Worm (Caenorhabditis elegans) whole organism, young adult: ENCODE results near the gene gcc-2.

ENCODE experiments used
- B0336.3 ChIP-seq: fragments of 200-800 bp; sonication (Bioruptor generic); IDR thresholded peaks from 2 replicates; pipeline ENCODE4 v1.3.6; 2022; ENCODE audit warnings: missing genetic modification characterization, missing compliant biosample characterization
- C06A6.2 ChIP-seq: fragments of 200-800 bp; sonication (Bioruptor generic); conservative IDR thresholded peaks from 2 replicates; pipeline ENCODE4 v1.3.6; 2022; ENCODE audit warnings: missing genetic modification characterization, missing compliant biosample characterization
- D2030.7 ChIP-seq: fragments of 200-800 bp; sonication (Bioruptor generic); IDR thresholded peaks from 2 replicates; pipeline ENCODE4 v1.3.6; 2022; ENCODE audit warnings: missing genetic modification reagents, missing genetic modification characterization, missing compliant biosample characterization
- F23B12.7 ChIP-seq: sonication (generic microtip); optimal IDR thresholded peaks from 2 replicates; lab custom pipeline; 2017; ENCODE audit warnings: missing genetic modification characterization, mild to moderate bottlenecking, missing compliant biosample characterization, antibody characterized with exemption, moderate library complexity; ENCODE audit not compliant: insufficient read depth
- F33H1.4 ChIP-seq: fragments of 200-800 bp; sonication (Bioruptor generic); IDR thresholded peaks from 2 replicates; pipeline ENCODE4 v1.3.6; 2022; ENCODE audit warnings: missing genetic modification reagents, missing genetic modification characterization, missing compliant biosample characterization
- F37B4.10 ChIP-seq: fragments of 200-800 bp; sonication (Bioruptor generic); IDR thresholded peaks from 2 replicates; pipeline ENCODE4 v1.3.6; 2022; ENCODE audit warnings: missing genetic modification characterization, missing compliant biosample characterization
- F52B5.7 ChIP-seq: sonication (generic microtip); optimal IDR thresholded peaks from 2 replicates; lab custom pipeline; 2016; ENCODE audit warnings: mild to moderate bottlenecking, missing genetic modification characterization, missing compliant biosample characterization
- F55B11.4 ChIP-seq: sonication (generic microtip); optimal IDR thresholded peaks from 2 replicates; lab custom pipeline; 2016; ENCODE audit warnings: missing compliant biosample characterization, missing genetic modification characterization, borderline replicate concordance; ENCODE audit not compliant: insufficient read depth
- F57A8.1 ChIP-seq: fragments of 200-800 bp; sonication (Bioruptor generic); optimal IDR thresholded peaks from 2 replicates; lab custom pipeline; 2018; ENCODE audit warnings: mild to moderate bottlenecking, missing genetic modification characterization, moderate library complexity, missing compliant biosample characterization
- T07F8.4 ChIP-seq: sonication (generic microtip); optimal IDR thresholded peaks from 2 replicates; lab custom pipeline; 2016; ENCODE audit warnings: mild to moderate bottlenecking, missing genetic modification characterization, moderate library complexity, missing compliant biosample characterization
- T26A5.8 ChIP-seq: sonication (generic microtip); optimal IDR thresholded peaks from 2 replicates; lab custom pipeline; 2016; ENCODE audit warnings: missing genetic modification characterization, missing compliant biosample characterization
- Y95B8A.8 ChIP-seq: fragments of 200-800 bp; sonication (Bioruptor generic); IDR thresholded peaks from 2 replicates; pipeline ENCODE4 v1.3.6; 2022; ENCODE audit warnings: missing genetic modification reagents, missing genetic modification characterization, missing compliant biosample characterization
- akir-1 ChIP-seq: fragments of 200-800 bp; sonication (Bioruptor generic); optimal IDR thresholded peaks from 2 replicates; lab custom pipeline; 2018; ENCODE audit warnings: mild to moderate bottlenecking, missing genetic modification characterization, moderate library complexity, missing compliant biosample characterization
- aptf-2 ChIP-seq: fragments of 200-800 bp; sonication (Bioruptor generic); conservative IDR thresholded peaks from 2 replicates; pipeline ENCODE4 v1.3.6; 2022; ENCODE audit warnings: missing genetic modification reagents, missing genetic modification characterization, missing compliant biosample characterization
- aptf-3 ChIP-seq: fragments of 200-800 bp; sonication (Bioruptor generic); IDR thresholded peaks from 2 replicates; pipeline ENCODE4 v1.3.6; 2022; ENCODE audit warnings: missing genetic modification characterization, missing compliant biosample characterization
- attf-3 ChIP-seq: fragments of 200-800 bp; sonication (Bioruptor generic); conservative IDR thresholded peaks from 2 replicates; pipeline ENCODE4 v1.3.6; 2022; ENCODE audit warnings: missing genetic modification reagents, missing genetic modification characterization, missing compliant biosample characterization
- bed-1 ChIP-seq: fragments of 200-800 bp; sonication (Bioruptor generic); IDR thresholded peaks from 2 replicates; pipeline ENCODE4 v1.3.6; 2022; ENCODE audit warnings: missing genetic modification reagents, missing genetic modification characterization, missing compliant biosample characterization
- cebp-2 ChIP-seq: fragments of 200-800 bp; sonication (Bioruptor generic); IDR thresholded peaks from 2 replicates; pipeline ENCODE4 v1.3.6; 2022; ENCODE audit warnings: missing genetic modification characterization, missing compliant biosample characterization
- ceh-91 ChIP-seq: fragments of 200-800 bp; sonication (Bioruptor generic); IDR thresholded peaks from 2 replicates; pipeline ENCODE4 v1.3.6; 2022; ENCODE audit warnings: missing genetic modification reagents, missing genetic modification characterization, missing compliant biosample characterization
- chd-7 ChIP-seq: sonication (generic microtip); optimal IDR thresholded peaks from 2 replicates; lab custom pipeline; 2016; ENCODE audit warnings: mild to moderate bottlenecking, missing genetic modification characterization, moderate library complexity, missing compliant biosample characterization
- die-1 ChIP-seq: sonication (generic microtip); optimal IDR thresholded peaks from 2 replicates; lab custom pipeline; 2016; ENCODE audit warnings: missing genotype, mild to moderate bottlenecking, missing genetic modification characterization, missing compliant biosample characterization
- dpff-1 ChIP-seq: sonication (generic microtip); optimal IDR thresholded peaks from 2 replicates; lab custom pipeline; 2017; ENCODE audit warnings: mild to moderate bottlenecking, missing genetic modification characterization, missing compliant biosample characterization
- dpl-1 ChIP-seq: fragments of 150-350 bp; optimal IDR thresholded peaks from 2 replicates; lab custom pipeline; 2014; ENCODE audit warnings: missing biosample characterization, missing genetic modification reagents, missing genetic modification characterization
- ets-4 ChIP-seq: fragments of 200-800 bp; sonication (Bioruptor generic); optimal IDR thresholded peaks from 2 replicates; lab custom pipeline; 2018; ENCODE audit warnings: mild to moderate bottlenecking, missing genetic modification characterization, missing compliant biosample characterization
- hmg-1.2 ChIP-seq: fragments of 200-800 bp; sonication (Bioruptor generic); IDR thresholded peaks from 2 replicates; pipeline ENCODE4 v1.3.6; 2022; ENCODE audit warnings: missing genetic modification reagents, missing genetic modification characterization, missing compliant biosample characterization
- hmg-20 ChIP-seq: fragments of 200-800 bp; sonication (Bioruptor generic); IDR thresholded peaks from 2 replicates; pipeline ENCODE4 v1.3.6; 2022; ENCODE audit warnings: missing genetic modification reagents, missing genetic modification characterization, missing compliant biosample characterization
- hrde-1 ChIP-seq: sonication (generic microtip); optimal IDR thresholded peaks from 2 replicates; lab custom pipeline; 2016; ENCODE audit warnings: missing genetic modification characterization, mild to moderate bottlenecking, missing compliant biosample characterization, moderate library complexity, missing genotype, missing genetic modification reagents, borderline replicate concordance
- let-526 ChIP-seq: fragments of 200-800 bp; sonication (Bioruptor generic); IDR thresholded peaks from 2 replicates; pipeline ENCODE4 v1.3.6; 2022; ENCODE audit warnings: missing genetic modification reagents, missing genetic modification characterization, missing compliant biosample characterization
- let-607 ChIP-seq, 2 experiments: fragments of 200-800 bp in 1 of 2; sonication (Bioruptor generic) in 1 of 2; sonication (generic microtip) in 1 of 2; optimal IDR thresholded peaks; 2 replicates each; lab custom pipeline; 2016 to 2018; ENCODE audit warnings: mild to moderate bottlenecking in 2 of 2, missing compliant biosample characterization in 2 of 2, missing genetic modification characterization in 2 of 2, moderate library complexity in 2 of 2, missing genotype in 1 of 2
- lin-54 ChIP-seq: fragments of 200-800 bp; sonication (Bioruptor generic); optimal IDR thresholded peaks from 2 replicates; lab custom pipeline; 2018; ENCODE audit warnings: mild to moderate bottlenecking, missing genetic modification characterization, missing compliant biosample characterization
- lir-1 ChIP-seq: fragments of 200-800 bp; sonication (Bioruptor generic); conservative IDR thresholded peaks from 2 replicates; pipeline ENCODE4 v1.3.6; 2022; ENCODE audit warnings: missing genetic modification reagents, missing genetic modification characterization, missing compliant biosample characterization
- lsy-27 ChIP-seq: sonication (generic microtip); optimal IDR thresholded peaks from 2 replicates; lab custom pipeline; 2017; ENCODE audit warnings: missing genetic modification characterization, mild to moderate bottlenecking, missing compliant biosample characterization, antibody characterized with exemption, missing genotype, borderline replicate concordance; ENCODE audit not compliant: insufficient read depth
- madf-3 ChIP-seq: fragments of 200-800 bp; sonication (Bioruptor generic); IDR thresholded peaks from 2 replicates; pipeline ENCODE4 v1.3.6; 2022; ENCODE audit warnings: missing genetic modification reagents, missing genetic modification characterization, missing compliant biosample characterization
- madf-6 ChIP-seq: fragments of 200-800 bp; sonication (Bioruptor generic); IDR thresholded peaks from 2 replicates; pipeline ENCODE4 v1.3.6; 2022; ENCODE audit warnings: missing genetic modification reagents, missing genetic modification characterization, missing compliant biosample characterization
- mes-4 ChIP-seq: sonication (generic microtip); optimal IDR thresholded peaks from 2 replicates; lab custom pipeline; 2016; ENCODE audit warnings: missing genotype, missing genetic modification characterization, missing compliant biosample characterization
- nfya-2 ChIP-seq: fragments of 200-800 bp; sonication (Bioruptor generic); IDR thresholded peaks from 2 replicates; pipeline ENCODE4 v1.3.6; 2022; ENCODE audit warnings: missing genetic modification reagents, missing genetic modification characterization, missing compliant biosample characterization
- nhr-120 ChIP-seq: fragments of 200-800 bp; sonication (Bioruptor generic); IDR thresholded peaks from 2 replicates; pipeline ENCODE4 v1.3.6; 2022; ENCODE audit warnings: missing genetic modification characterization, missing compliant biosample characterization
- nhr-90 ChIP-seq: sonication (generic microtip); optimal IDR thresholded peaks from 2 replicates; lab custom pipeline; 2016; ENCODE audit warnings: missing genotype, mild to moderate bottlenecking, missing genetic modification characterization, missing compliant biosample characterization
- pha-4 ChIP-seq: fragments of 150-350 bp; sonication (generic microtip); optimal IDR thresholded peaks from 2 replicates; lab custom pipeline; 2014; ENCODE audit warnings: missing biosample characterization, missing genetic modification reagents, missing genetic modification characterization
- rec-8 ChIP-seq, 2 experiments: sonication (generic microtip); optimal IDR thresholded peaks; 2 replicates each; lab custom pipeline; 2016; ENCODE audit warnings: mild to moderate bottlenecking in 2 of 2, missing genetic modification characterization in 2 of 2, missing genetic modification reagents in 2 of 2, missing genotype in 2 of 2, missing biosample characterization in 1 of 2, missing compliant biosample characterization in 1 of 2, moderate library complexity in 1 of 2
- repo-1 ChIP-seq: sonication (generic microtip); optimal IDR thresholded peaks from 2 replicates; lab custom pipeline; 2017; ENCODE audit warnings: mild to moderate bottlenecking, missing genetic modification characterization, missing compliant biosample characterization
- rpc-1 ChIP-seq, 2 experiments: fragments of 150-350 bp in 1 of 2; sonication (generic microtip) in 1 of 2; optimal IDR thresholded peaks; 2 replicates each; lab custom pipeline; 2014 to 2018; ENCODE audit warnings: missing biosample characterization in 1 of 2, missing genetic modification characterization in 1 of 2, missing genetic modification reagents in 1 of 2, missing genotype in 1 of 2
- snpc-1.3 ChIP-seq: sonication (generic microtip); optimal IDR thresholded peaks from 2 replicates; lab custom pipeline; 2017; ENCODE audit warnings: missing genetic modification characterization, mild to moderate bottlenecking, missing compliant biosample characterization, antibody characterized with exemption, moderate library complexity, missing genotype, missing genetic modification reagents; ENCODE audit not compliant: insufficient read depth
- somi-1 ChIP-seq: fragments of 200-800 bp; sonication (Bioruptor generic); optimal IDR thresholded peaks from 2 replicates; lab custom pipeline; 2018; ENCODE audit warnings: mild to moderate bottlenecking, missing genetic modification characterization, missing compliant biosample characterization
- tlf-1 ChIP-seq: fragments of 200-800 bp; sonication (Bioruptor generic); optimal IDR thresholded peaks from 2 replicates; lab custom pipeline; 2018; ENCODE audit warnings: mild to moderate bottlenecking, missing genetic modification characterization, missing compliant biosample characterization
- zfh-2 ChIP-seq: fragments of 200-800 bp; sonication (Bioruptor generic); conservative IDR thresholded peaks from 2 replicates; pipeline ENCODE4 v1.3.6; 2022; ENCODE audit warnings: missing genetic modification reagents, missing genetic modification characterization, missing compliant biosample characterization
- ztf-28 ChIP-seq: fragments of 200-800 bp; sonication (Bioruptor generic); IDR thresholded peaks from 2 replicates; pipeline ENCODE4 v1.3.6; 2022; ENCODE audit warnings: missing genetic modification reagents, missing genetic modification characterization, missing compliant biosample characterization
- ztf-6 ChIP-seq: fragments of 200-800 bp; sonication (Bioruptor generic); IDR thresholded peaks from 2 replicates; pipeline ENCODE4 v1.3.6; 2022; ENCODE audit warnings: missing genetic modification reagents, missing genetic modification characterization, missing compliant biosample characterization

Gene gcc-2

ce11 chrIII:9783133-9783590, 21.2 kb upstream of the gcc-2 start (continued):
- TF ChIP-seq madf-6 (GFP tag; lab: Robert Waterston, UW): peak; percentile 42
- TF ChIP-seq lir-1: no peak
- no peak for TF ChIP-seq somi-1
- no peak for TF ChIP-seq lsy-27 (tag; lab: Kevin White, UChicago)
- no peak for TF ChIP-seq rec-8 (tag; optimal IDR thresholded peaks at IDR 0.05; lab: Kevin White, UChicago)
- no peak for TF ChIP-seq nhr-90 (tag; lab: Kevin White, UChicago)
- TF ChIP-seq mes-4 (tag; lab: Kevin White, UChicago): no peak
- no peak for TF ChIP-seq chd-7 (tag; lab: Kevin White, UChicago)
- TF ChIP-seq pha-4 (tag; lab: Kevin White, UChicago): no peak
- no peak for TF ChIP-seq dpl-1 (GFP tag; lab: Kevin White, UChicago)
- TF ChIP-seq F23B12.7: no peak
- TF ChIP-seq ets-4: no peak
- TF ChIP-seq D2030.7: no peak
- no peak for TF ChIP-seq C06A6.2
- no peak for TF ChIP-seq T26A5.8
- TF ChIP-seq B0336.3 (GFP tag; lab: Robert Waterston, UW): peak; percentile 50; the same call in 1 of the 2 replicates
- peak; percentile 6 for TF ChIP-seq hrde-1 (tag; lab: Kevin White, UChicago)
- no peak for TF ChIP-seq nhr-120 (GFP tag; lab: Robert Waterston, UW)
- TF ChIP-seq hmg-1.2 (GFP tag; lab: Robert Waterston, UW): peak; percentile 22; the same call in 1 of the 2 replicates
- 0 out of 2 replicates have a peak, but pooled peaks have one; percentile 14 for TF ChIP-seq bed-1 (GFP tag; lab: Robert Waterston, UW)
- no peak for TF ChIP-seq aptf-2 (GFP tag; lab: Robert Waterston, UW)
- no peak for TF ChIP-seq zfh-2 (GFP tag; lab: Robert Waterston, UW)
- TF ChIP-seq repo-1 (tag; lab: Kevin White, UChicago): peak; percentile 81
- TF ChIP-seq die-1 (tag; lab: Kevin White, UChicago): no peak
- no peak for TF ChIP-seq rpc-1 (optimal IDR thresholded peaks at IDR 0.05; lab: Kevin White, UChicago)
- no peak for TF ChIP-seq rpc-1 (tag; optimal IDR thresholded peaks at IDR 0.05; lab: Kevin White, UChicago)
- no peak for TF ChIP-seq ceh-91 (GFP tag; lab: Robert Waterston, UW)
- TF ChIP-seq F37B4.10 (GFP tag; lab: Robert Waterston, UW): no peak
- TF ChIP-seq ztf-28 (GFP tag; lab: Robert Waterston, UW): no peak
- no peak; the same call in 1 of the 2 replicates for TF ChIP-seq Y95B8A.8 (GFP tag; lab: Robert Waterston, UW)
- no peak for TF ChIP-seq F52B5.7 (tag; lab: Kevin White, UChicago)
- TF ChIP-seq ztf-6: no peak
- no peak for TF ChIP-seq F57A8.1 (GFP tag; lab: Kevin White, UChicago)
- no peak for TF ChIP-seq snpc-1.3 (tag; lab: Kevin White, UChicago)
- TF ChIP-seq let-607 (tag; optimal IDR thresholded peaks at IDR 0.05; lab: Kevin White, UChicago): peak; percentile 21 to 35
- TF ChIP-seq attf-3 (GFP tag; lab: Robert Waterston, UW): no peak
- no peak for TF ChIP-seq nfya-2
- TF ChIP-seq aptf-3 (GFP tag; lab: Robert Waterston, UW): no peak
- TF ChIP-seq akir-1 (GFP tag; lab: Kevin White, UChicago): no peak
- no peak for TF ChIP-seq hmg-20
- no peak for TF ChIP-seq dpff-1 (tag; lab: Kevin White, UChicago)
- TF ChIP-seq cebp-2 (GFP tag; lab: Robert Waterston, UW): 0 out of 2 replicates have a peak, but pooled peaks have one; percentile 36
- TF ChIP-seq lin-54 (GFP tag; lab: Kevin White, UChicago): no peak
- no peak for TF ChIP-seq T07F8.4 (tag; lab: Kevin White, UChicago)
- TF ChIP-seq F55B11.4: no peak
- TF ChIP-seq tlf-1 (GFP tag; lab: Kevin White, UChicago): peak; percentile 42
- no peak for TF ChIP-seq let-526
- peak; percentile 85 for TF ChIP-seq madf-3 (GFP tag; lab: Robert Waterston, UW)
- TF ChIP-seq F33H1.4 (GFP tag; lab: Robert Waterston, UW): no peak
